Worm (Caenorhabditis elegans) whole organism, young adult: ENCODE data around the gene akt-2.

Experiments used
- B0261.1 ChIP-seq: sonication (generic microtip); optimal IDR thresholded peaks from 2 replicates; lab custom pipeline; 2016; ENCODE audit warnings: mild to moderate bottlenecking, missing genetic modification characterization, moderate library complexity, missing compliant biosample characterization
- C17E4.6 ChIP-seq: fragments of 200-800 bp; sonication (Bioruptor generic); IDR thresholded peaks from 2 replicates; pipeline ENCODE4 v1.3.6; 2022; ENCODE audit warnings: missing genetic modification reagents, missing genetic modification characterization, missing compliant biosample characterization
- F23B12.7 ChIP-seq: sonication (generic microtip); optimal IDR thresholded peaks from 2 replicates; lab custom pipeline; 2017; ENCODE audit warnings: missing genetic modification characterization, mild to moderate bottlenecking, missing compliant biosample characterization, antibody characterized with exemption, moderate library complexity; ENCODE audit not compliant: insufficient read depth
- F33H1.4 ChIP-seq: fragments of 200-800 bp; sonication (Bioruptor generic); IDR thresholded peaks from 2 replicates; pipeline ENCODE4 v1.3.6; 2022; ENCODE audit warnings: missing genetic modification reagents, missing genetic modification characterization, missing compliant biosample characterization
- F55B11.4 ChIP-seq: sonication (generic microtip); optimal IDR thresholded peaks from 2 replicates; lab custom pipeline; 2016; ENCODE audit warnings: missing compliant biosample characterization, missing genetic modification characterization, borderline replicate concordance; ENCODE audit not compliant: insufficient read depth
- F57C9.4 ChIP-seq: sonication (generic microtip); optimal IDR thresholded peaks from 2 replicates; lab custom pipeline; 2017; ENCODE audit warnings: mild to moderate bottlenecking, missing genetic modification characterization, missing compliant biosample characterization
- K11D2.4 ChIP-seq: fragments of 200-800 bp; sonication (Bioruptor generic); IDR thresholded peaks from 2 replicates; pipeline ENCODE4 v1.3.6; 2022; ENCODE audit warnings: missing genetic modification reagents, missing genetic modification characterization, missing compliant biosample characterization
- Y53F4B.3 ChIP-seq: fragments of 200-800 bp; sonication (Bioruptor generic); IDR thresholded peaks from 2 replicates; pipeline ENCODE4 v1.3.6; 2022; ENCODE audit warnings: missing genetic modification reagents, missing genetic modification characterization, missing compliant biosample characterization
- Y53G8AR.9 ChIP-seq: fragments of 200-800 bp; sonication (Bioruptor generic); conservative IDR thresholded peaks from 2 replicates; pipeline ENCODE4 v1.3.6; 2022; ENCODE audit warnings: missing genetic modification reagents, missing genetic modification characterization, missing compliant biosample characterization
- Y67H2A.10 ChIP-seq: fragments of 200-800 bp; sonication (Bioruptor generic); conservative IDR thresholded peaks from 2 replicates; pipeline ENCODE4 v1.3.6; 2022; ENCODE audit warnings: missing genetic modification reagents, missing genetic modification characterization, missing compliant biosample characterization
- Y79H2A.3 ChIP-seq: fragments of 200-800 bp; sonication (Bioruptor generic); conservative IDR thresholded peaks from 2 replicates; pipeline ENCODE4 v1.3.6; 2022; ENCODE audit warnings: missing genetic modification reagents, missing genetic modification characterization, missing compliant biosample characterization
- attf-5 ChIP-seq: fragments of 200-800 bp; sonication (Bioruptor generic); optimal IDR thresholded peaks from 2 replicates; lab custom pipeline; 2018; ENCODE audit warnings: mild to moderate bottlenecking, missing genetic modification characterization, missing compliant biosample characterization
- attf-6 ChIP-seq: fragments of 200-800 bp; sonication (Bioruptor generic); IDR thresholded peaks from 2 replicates; pipeline ENCODE4 v1.3.6; 2022; ENCODE audit warnings: missing genetic modification reagents, missing genetic modification characterization, missing compliant biosample characterization
- bed-1 ChIP-seq: fragments of 200-800 bp; sonication (Bioruptor generic); IDR thresholded peaks from 2 replicates; pipeline ENCODE4 v1.3.6; 2022; ENCODE audit warnings: missing genetic modification reagents, missing genetic modification characterization, missing compliant biosample characterization
- bed-2 ChIP-seq: fragments of 200-800 bp; sonication (Bioruptor generic); IDR thresholded peaks from 2 replicates; pipeline ENCODE4 v1.3.6; 2022; ENCODE audit warnings: missing genetic modification reagents, missing genetic modification characterization, missing compliant biosample characterization
- cebp-1 ChIP-seq, 2 experiments: fragments of 200-800 bp in 1 of 2; sonication (Bioruptor generic) in 1 of 2; sonication (generic microtip) in 1 of 2; IDR thresholded peaks in 1 of 2; optimal IDR thresholded peaks in 1 of 2; 2 replicates each; pipeline versions ENCODE4 v1.3.6 to Lab custom; 2017 to 2022; ENCODE audit warnings: missing compliant biosample characterization in 2 of 2, missing genetic modification characterization in 2 of 2, mild to moderate bottlenecking in 1 of 2, missing genetic modification reagents in 1 of 2, moderate library complexity in 1 of 2
- ceh-100 ChIP-seq: fragments of 200-800 bp; sonication (Bioruptor generic); IDR thresholded peaks from 2 replicates; pipeline ENCODE4 v1.3.6; 2022; ENCODE audit warnings: missing genetic modification reagents, missing genetic modification characterization, missing compliant biosample characterization
- ceh-40 ChIP-seq: fragments of 200-800 bp; sonication (Bioruptor generic); IDR thresholded peaks from 2 replicates; pipeline ENCODE4 v1.3.6; 2022; ENCODE audit warnings: missing genetic modification characterization, missing compliant biosample characterization
- dpff-1 ChIP-seq: sonication (generic microtip); optimal IDR thresholded peaks from 2 replicates; lab custom pipeline; 2017; ENCODE audit warnings: mild to moderate bottlenecking, missing genetic modification characterization, missing compliant biosample characterization
- fkh-3 ChIP-seq: sonication (generic microtip); optimal IDR thresholded peaks from 2 replicates; lab custom pipeline; 2016; ENCODE audit warnings: mild to moderate bottlenecking, missing genetic modification characterization, missing compliant biosample characterization
- gei-17 ChIP-seq: fragments of 200-800 bp; sonication (Bioruptor generic); optimal IDR thresholded peaks from 2 replicates; lab custom pipeline; 2018; ENCODE audit warnings: mild to moderate bottlenecking, missing genetic modification characterization, missing compliant biosample characterization
- hlh-26 ChIP-seq: fragments of 200-800 bp; sonication (Bioruptor generic); conservative IDR thresholded peaks from 2 replicates; pipeline ENCODE4 v1.3.6; 2022; ENCODE audit warnings: missing genetic modification reagents, missing genetic modification characterization, missing compliant biosample characterization
- hmg-20 ChIP-seq: fragments of 200-800 bp; sonication (Bioruptor generic); IDR thresholded peaks from 2 replicates; pipeline ENCODE4 v1.3.6; 2022; ENCODE audit warnings: missing genetic modification reagents, missing genetic modification characterization, missing compliant biosample characterization
- hsf-1 ChIP-seq: fragments of 200-800 bp; sonication (Bioruptor generic); IDR thresholded peaks from 2 replicates; pipeline ENCODE4 v1.3.6; 2022; ENCODE audit warnings: missing genetic modification reagents, missing genetic modification characterization, missing compliant biosample characterization
- let-526 ChIP-seq: fragments of 200-800 bp; sonication (Bioruptor generic); IDR thresholded peaks from 2 replicates; pipeline ENCODE4 v1.3.6; 2022; ENCODE audit warnings: missing genetic modification reagents, missing genetic modification characterization, missing compliant biosample characterization
- let-607 ChIP-seq, 2 experiments: fragments of 200-800 bp in 1 of 2; sonication (Bioruptor generic) in 1 of 2; sonication (generic microtip) in 1 of 2; optimal IDR thresholded peaks; 2 replicates each; lab custom pipeline; 2016 to 2018; ENCODE audit warnings: mild to moderate bottlenecking in 2 of 2, missing compliant biosample characterization in 2 of 2, missing genetic modification characterization in 2 of 2, moderate library complexity in 2 of 2, missing genotype in 1 of 2
- lin-40 ChIP-seq: sonication (generic microtip); optimal IDR thresholded peaks from 2 replicates; lab custom pipeline; 2016; ENCODE audit warnings: missing genetic modification characterization, mild to moderate bottlenecking, missing compliant biosample characterization, missing genotype, missing genetic modification reagents
- lin-54 ChIP-seq: fragments of 200-800 bp; sonication (Bioruptor generic); optimal IDR thresholded peaks from 2 replicates; lab custom pipeline; 2018; ENCODE audit warnings: mild to moderate bottlenecking, missing genetic modification characterization, missing compliant biosample characterization
- lir-1 ChIP-seq: fragments of 200-800 bp; sonication (Bioruptor generic); conservative IDR thresholded peaks from 2 replicates; pipeline ENCODE4 v1.3.6; 2022; ENCODE audit warnings: missing genetic modification reagents, missing genetic modification characterization, missing compliant biosample characterization
- madf-3 ChIP-seq: fragments of 200-800 bp; sonication (Bioruptor generic); IDR thresholded peaks from 2 replicates; pipeline ENCODE4 v1.3.6; 2022; ENCODE audit warnings: missing genetic modification reagents, missing genetic modification characterization, missing compliant biosample characterization
- mcd-1 ChIP-seq: fragments of 200-800 bp; sonication (Bioruptor generic); IDR thresholded peaks from 2 replicates; pipeline ENCODE4 v1.3.6; 2022; ENCODE audit warnings: missing genetic modification reagents, missing genetic modification characterization, missing compliant biosample characterization
- nfya-2 ChIP-seq: fragments of 200-800 bp; sonication (Bioruptor generic); IDR thresholded peaks from 2 replicates; pipeline ENCODE4 v1.3.6; 2022; ENCODE audit warnings: missing genetic modification reagents, missing genetic modification characterization, missing compliant biosample characterization
- nfyb-1 ChIP-seq: fragments of 200-800 bp; sonication (Bioruptor generic); IDR thresholded peaks from 2 replicates; pipeline ENCODE4 v1.3.6; 2022; ENCODE audit warnings: missing genetic modification reagents, missing genetic modification characterization, missing compliant biosample characterization
- nhr-120 ChIP-seq: fragments of 200-800 bp; sonication (Bioruptor generic); IDR thresholded peaks from 2 replicates; pipeline ENCODE4 v1.3.6; 2022; ENCODE audit warnings: missing genetic modification characterization, missing compliant biosample characterization
- nhr-179 ChIP-seq: sonication (generic microtip); optimal IDR thresholded peaks from 2 replicates; lab custom pipeline; 2016; ENCODE audit warnings: mild to moderate bottlenecking, missing genetic modification characterization, missing compliant biosample characterization
- nhr-27 ChIP-seq: fragments of 200-800 bp; sonication (Bioruptor generic); optimal IDR thresholded peaks from 2 replicates; lab custom pipeline; 2018; ENCODE audit warnings: mild to moderate bottlenecking, missing genetic modification characterization, moderate library complexity, missing compliant biosample characterization
- nhr-80 ChIP-seq: sonication (generic microtip); optimal IDR thresholded peaks from 2 replicates; lab custom pipeline; 2016; ENCODE audit warnings: missing genetic modification characterization, missing compliant biosample characterization
- rpc-1 ChIP-seq, 2 experiments: fragments of 150-350 bp in 1 of 2; sonication (generic microtip) in 1 of 2; optimal IDR thresholded peaks; 2 replicates each; lab custom pipeline; 2014 to 2018; ENCODE audit warnings: missing biosample characterization in 1 of 2, missing genetic modification characterization in 1 of 2, missing genetic modification reagents in 1 of 2, missing genotype in 1 of 2
- sdz-38 ChIP-seq: sonication (generic microtip); optimal IDR thresholded peaks from 2 replicates; lab custom pipeline; 2016; ENCODE audit warnings: missing genotype, missing genetic modification characterization, missing compliant biosample characterization
- tbp1 ChIP-seq: fragments of 200-800 bp; sonication (Bioruptor generic); optimal IDR thresholded peaks from 2 replicates; lab custom pipeline; 2018; ENCODE audit warnings: mild to moderate bottlenecking, missing genetic modification characterization, missing compliant biosample characterization
- tbx-9 ChIP-seq: sonication (generic microtip); optimal IDR thresholded peaks from 2 replicates; lab custom pipeline; 2016; ENCODE audit warnings: borderline replicate concordance, missing genetic modification characterization, inconsistent platforms, missing compliant biosample characterization
- unc-130 ChIP-seq: sonication (generic microtip); optimal IDR thresholded peaks from 2 replicates; lab custom pipeline; 2016; ENCODE audit warnings: missing genetic modification reagents, missing genetic modification characterization, missing compliant biosample characterization
- zfh-2 ChIP-seq: fragments of 200-800 bp; sonication (Bioruptor generic); conservative IDR thresholded peaks from 2 replicates; pipeline ENCODE4 v1.3.6; 2022; ENCODE audit warnings: missing genetic modification reagents, missing genetic modification characterization, missing compliant biosample characterization
- ztf-18 ChIP-seq: sonication (generic microtip); optimal IDR thresholded peaks from 2 replicates; lab custom pipeline; 2016; ENCODE audit warnings: missing genotype, mild to moderate bottlenecking, missing genetic modification characterization, missing compliant biosample characterization
- ztf-22 ChIP-seq: fragments of 200-800 bp; sonication (Bioruptor generic); optimal IDR thresholded peaks from 2 replicates; lab custom pipeline; 2018; ENCODE audit warnings: mild to moderate bottlenecking, missing genetic modification characterization, moderate library complexity, missing compliant biosample characterization
- ztf-26 ChIP-seq: sonication (generic microtip); optimal IDR thresholded peaks from 2 replicates; lab custom pipeline; 2017; ENCODE audit warnings: missing genetic modification characterization, missing compliant biosample characterization
- ztf-3 ChIP-seq: fragments of 200-800 bp; sonication (Bioruptor generic); optimal IDR thresholded peaks from 2 replicates; lab custom pipeline; 2018; ENCODE audit warnings: mild to moderate bottlenecking, missing genetic modification characterization, missing compliant biosample characterization
- ztf-6 ChIP-seq: fragments of 200-800 bp; sonication (Bioruptor generic); IDR thresholded peaks from 2 replicates; pipeline ENCODE4 v1.3.6; 2022; ENCODE audit warnings: missing genetic modification reagents, missing genetic modification characterization, missing compliant biosample characterization

The akt-2 gene

ce11 chrX:14169569-14170031 lies 22.1 kb downstream of the akt-2 start, which contains the start of gene sym-4 (continued):
- TF ChIP-seq ceh-40 (GFP tag; lab: Robert Waterston, UW) (no peak), tbx-9 (tag; lab: Kevin White, UChicago) (no peak), ztf-3 (no peak), F57C9.4 (tag; lab: Kevin White, UChicago) (no peak), lin-40 (tag; lab: Kevin White, UChicago) (peak; percentile 90), ztf-26 (tag; lab: Kevin White, UChicago) (peak; percentile 89), nfyb-1 (GFP tag; lab: Robert Waterston, UW) (peak; percentile 86; the same call in 1 of the 2 replicates), zfh-2 (GFP tag; lab: Robert Waterston, UW) (peak; percentile 89), Y79H2A.3 (GFP tag; lab: Robert Waterston, UW) (no peak), F23B12.7 (tag; lab: Kevin White, UChicago) (peak; percentile 63), Y53F4B.3 (GFP tag; lab: Robert Waterston, UW) (no peak), ztf-22 (GFP tag; lab: Kevin White, UChicago) (peak; percentile 79), ceh-100 (GFP tag; lab: Robert Waterston, UW) (no peak), Y53G8AR.9 (GFP tag; lab: Robert Waterston, UW) (peak; percentile 82; the same call in 1 of the 2 replicates), nhr-120 (GFP tag; lab: Robert Waterston, UW) (no peak), hsf-1 (no peak), ztf-18 (peak; percentile 87), bed-2 (GFP tag; lab: Robert Waterston, UW) (no peak), dpff-1 (no peak), lin-54 (GFP tag; lab: Kevin White, UChicago) (peak; percentile 66), sdz-38 (tag; lab: Kevin White, UChicago) (no peak), K11D2.4 (GFP tag; lab: Robert Waterston, UW) (peak; percentile 84), B0261.1 (tag; lab: Kevin White, UChicago) (peak; percentile 30), tbp1 (GFP tag; lab: Kevin White, UChicago) (peak; percentile 68), F33H1.4 (GFP tag; lab: Robert Waterston, UW) (no peak), cebp-1 (GFP tag; IDR thresholded peaks at IDR 0.05; lab: Robert Waterston, UW) (peak; percentile 80), cebp-1 (tag; optimal IDR thresholded peaks at IDR 0.05; lab: Kevin White, UChicago) (peak; percentile 93), ztf-6 (GFP tag; lab: Robert Waterston, UW) (no peak), lir-1 (peak; percentile 74), nfya-2 (GFP tag; lab: Robert Waterston, UW) (no peak), rpc-1 (optimal IDR thresholded peaks at IDR 0.05; lab: Kevin White, UChicago) (no peak), rpc-1 (tag; optimal IDR thresholded peaks at IDR 0.05; lab: Kevin White, UChicago) (no peak), madf-3 (GFP tag; lab: Robert Waterston, UW) (no peak), nhr-27 (no peak), Y67H2A.10 (GFP tag; lab: Robert Waterston, UW) (peak; percentile 73; the same call in 1 of the 2 replicates), unc-130 (GFP tag; lab: Kevin White, UChicago) (no peak), fkh-3 (tag; lab: Kevin White, UChicago) (no peak), hlh-26 (GFP tag; lab: Robert Waterston, UW) (no peak), F55B11.4 (tag; lab: Kevin White, UChicago) (no peak), attf-5 (GFP tag; lab: Kevin White, UChicago) (peak; percentile 98), C17E4.6 (GFP tag; lab: Robert Waterston, UW) (no peak), let-607 (tag; optimal IDR thresholded peaks at IDR 0.05; lab: Kevin White, UChicago) (peak; percentile 69), mcd-1 (peak; percentile 97), attf-6 (GFP tag; lab: Robert Waterston, UW) (no peak), nhr-80 (tag; lab: Kevin White, UChicago) (peak; percentile 100), hmg-20 (no peak), let-526 (GFP tag; lab: Robert Waterston, UW) (peak; percentile 83; the same call in 1 of the 2 replicates), gei-17 (GFP tag; lab: Kevin White, UChicago) (peak; percentile 64), bed-1 (GFP tag; lab: Robert Waterston, UW) (no peak), nhr-179 (tag; lab: Kevin White, UChicago) (no peak)
